Worm (Caenorhabditis elegans): ENCODE measurements around the gene F26G1.9.

Gene F26G1.9

ce11 chrII:4745281-4745680 lies 28.5 kb downstream of the F26G1.9 start (continued):
- TF ChIP-seq isw-1 (GFP tag; IDR thresholded peaks at IDR 0.05): no peak
- peak in 1 of 2 experiments; percentile 8 for TF ChIP-seq efl-1 (optimal IDR thresholded peaks at IDR 0.05)
- TF ChIP-seq efl-1 (GFP tag; optimal IDR thresholded peaks at IDR 0.05 in 1 of 2): peak in 1 of 2 experiments; percentile 68
- TF ChIP-seq ceh-90 (tag; optimal IDR thresholded peaks at IDR 0.05): no peak
- TF ChIP-seq hlh-4 (tag; optimal IDR thresholded peaks at IDR 0.05): no peak
- TF ChIP-seq nhr-19 (GFP tag; conservative IDR thresholded peaks at IDR 0.05): peak; percentile 55
- TF ChIP-seq lin-15B (tag; optimal IDR thresholded peaks at IDR 0.05): no peak
- TF ChIP-seq zip-4 (GFP tag; optimal IDR thresholded peaks at IDR 0.05): no peak
- peak; percentile 79 for TF ChIP-seq nhr-90 (tag; optimal IDR thresholded peaks at IDR 0.05; ENCODE audit: poor library complexity)
- no peak for TF ChIP-seq nhr-84 (tag; optimal IDR thresholded peaks at IDR 0.05)
- TF ChIP-seq elt-3 (tag; optimal IDR thresholded peaks at IDR 0.05): peak; percentile 4 to 98 (median 80)
- TF ChIP-seq egl-27 (tag; optimal IDR thresholded peaks at IDR 0.05): no peak
- TF ChIP-seq dpl-1 (GFP tag; optimal IDR thresholded peaks at IDR 0.05): peak in 1 of 3 experiments; percentile 22
- no peak for TF ChIP-seq sox-4 (tag; optimal IDR thresholded peaks at IDR 0.05)

DNA sequence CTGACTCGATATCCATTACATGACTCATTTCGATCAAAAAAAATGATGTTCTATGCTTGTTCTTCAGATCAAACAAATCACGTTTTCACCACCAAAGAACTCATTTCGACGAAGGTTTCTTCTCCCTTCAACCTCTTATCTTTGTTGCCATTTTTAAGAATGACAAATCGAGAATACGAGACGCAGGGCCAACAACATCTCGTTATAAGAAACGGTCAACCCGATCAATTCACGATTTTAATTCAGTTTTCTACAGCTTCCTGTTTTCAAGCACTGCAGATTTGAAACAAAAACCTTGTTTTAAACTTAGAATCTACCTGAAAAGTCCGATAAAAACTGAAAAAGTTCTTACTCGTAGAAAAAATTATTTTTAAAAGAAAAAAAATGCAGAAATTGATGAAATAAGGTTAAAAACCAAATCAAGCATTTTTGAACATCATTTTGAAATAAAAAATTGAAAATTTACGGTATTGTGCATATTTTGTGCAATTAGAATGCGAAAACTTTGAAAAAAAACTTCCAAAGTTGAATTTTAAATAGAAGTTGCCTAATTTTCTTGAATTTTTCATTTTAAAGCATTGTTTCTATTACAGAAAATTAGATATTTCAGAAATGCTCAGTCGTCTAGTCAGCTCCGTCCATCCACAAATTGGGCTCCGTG lies 32.1 kb downstream of the F26G1.9 start, which contains the start of gene acs-11:
Gene acs-11, plus strand, starts transcription at position 611 of the 661 bp plus-strand sequence.
- TF ChIP-seq lsy-2 (tag; optimal IDR thresholded peaks at IDR 0.05) (no peak), pax-3 (tag; optimal IDR thresholded peaks at IDR 0.05) (no peak), sup-37 (GFP tag; optimal IDR thresholded peaks at IDR 0.05) (no peak), lir-3 (tag; optimal IDR thresholded peaks at IDR 0.05; ENCODE audit: poor library complexity) (no peak), unc-62 (GFP tag; optimal IDR thresholded peaks at IDR 0.05) (no peak), jun-1 (tag; optimal IDR thresholded peaks at IDR 0.05) (no peak), lin-39 (tag; optimal IDR thresholded peaks at IDR 0.05) (no peak), xbp-1 (tag; optimal IDR thresholded peaks at IDR 0.05) (no peak), nhr-237 (tag; optimal IDR thresholded peaks at IDR 0.05) (no peak), C04F5.9 (tag; optimal IDR thresholded peaks at IDR 0.05) (no peak), hpl-2 (GFP tag; optimal IDR thresholded peaks at IDR 0.05) (no peak), lin-14 (GFP tag; optimal IDR thresholded peaks at IDR 0.05) (peak; percentile 23), ceh-88 (GFP tag; IDR thresholded peaks at IDR 0.05) (no peak), nhr-77 (tag; optimal IDR thresholded peaks at IDR 0.05) (no peak), irx-1 (tag; optimal IDR thresholded peaks at IDR 0.05) (no peak), efl-1 (optimal IDR thresholded peaks at IDR 0.05) (no peak), efl-1 (GFP tag; optimal IDR thresholded peaks at IDR 0.05 in 1 of 2) (peak in 1 of 2 experiments; percentile 89), ztf-4 (tag; optimal IDR thresholded peaks at IDR 0.05) (no peak), pqm-1 (tag; optimal IDR thresholded peaks at IDR 0.05) (no peak), dsc-1 (tag; optimal IDR thresholded peaks at IDR 0.05) (no peak), pag-3 (tag; optimal IDR thresholded peaks at IDR 0.05; ENCODE audit: borderline replicate concordance, insufficient read depth) (no peak), C34B4.2 (tag; optimal IDR thresholded peaks at IDR 0.05) (no peak), ceh-82 (tag; optimal IDR thresholded peaks at IDR 0.05) (no peak), hlh-4 (tag; optimal IDR thresholded peaks at IDR 0.05) (no peak), vab-15 (tag; optimal IDR thresholded peaks at IDR 0.05) (no peak), elt-3 (tag; optimal IDR thresholded peaks at IDR 0.05) (no peak), egl-27 (tag; optimal IDR thresholded peaks at IDR 0.05) (no peak), ceh-90 (tag; optimal IDR thresholded peaks at IDR 0.05) (no peak), alr-1 (tag; optimal IDR thresholded peaks at IDR 0.05; ENCODE audit: borderline replicate concordance) (no peak), grh-1 (GFP tag; IDR thresholded peaks at IDR 0.05) (no peak), sox-4 (tag; optimal IDR thresholded peaks at IDR 0.05) (no peak), egl-13 (tag; optimal IDR thresholded peaks at IDR 0.05) (no peak), nhr-11 (tag; optimal IDR thresholded peaks at IDR 0.05) (no peak), nhr-28 (tag; optimal IDR thresholded peaks at IDR 0.05) (no peak), sptf-1 (tag; optimal IDR thresholded peaks at IDR 0.05) (no peak), blmp-1 (tag; optimal IDR thresholded peaks at IDR 0.05) (peak; percentile 65), mep-1 (tag; optimal IDR thresholded peaks at IDR 0.05) (no peak), zip-4 (GFP tag; optimal IDR thresholded peaks at IDR 0.05) (no peak), ces-1 (GFP tag; optimal IDR thresholded peaks at IDR 0.05) (no peak), F16B12.6 (tag; optimal IDR thresholded peaks at IDR 0.05) (no peak), nhr-19 (GFP tag; conservative IDR thresholded peaks at IDR 0.05) (no peak), ceh-63 (GFP tag; optimal IDR thresholded peaks at IDR 0.05) (no peak), skn-1 (tag; optimal IDR thresholded peaks at IDR 0.05) (no peak), ceh-8 (GFP tag; optimal IDR thresholded peaks at IDR 0.05) (no peak)
